Fruit fly (Drosophila melanogaster): ENCODE measurements around the gene mab-21.

mab-21 gene

dm6 chrX:6059135-6059824 is 46.3 kb upstream of the mab-21 start (continued):
- TF ChIP-seq CG12769 (tag; optimal IDR thresholded peaks at IDR 0.05) (no peak), CG14860 (GFP tag; IDR thresholded peaks at IDR 0.05; ENCODE audit: partially characterized antibody) (no peak), Neu2 (GFP tag; optimal IDR thresholded peaks at IDR 0.05; ENCODE audit: borderline replicate concordance) (no peak), ems (GFP tag; optimal IDR thresholded peaks at IDR 0.05) (no peak), MBD-R2 (GFP tag; IDR thresholded peaks at IDR 0.05) (no peak), CG8388 (GFP tag; optimal IDR thresholded peaks at IDR 0.05) (peak; percentile 20), Aef1 (GFP tag; IDR thresholded peaks at IDR 0.05) (peak; percentile 40; the same call in 1 of the 3 replicates), Meics (GFP tag; optimal IDR thresholded peaks at IDR 0.05) (no peak), en (GFP tag; optimal IDR thresholded peaks at IDR 0.05) (no peak), mirr (GFP tag; optimal IDR thresholded peaks at IDR 0.05) (no peak), CG17361 (GFP tag; IDR thresholded peaks at IDR 0.05) (0 out of 3 replicates have a peak, but pooled peaks have one; percentile 16), Rfx (GFP tag; IDR thresholded peaks at IDR 0.05) (no peak), ind (GFP tag; optimal IDR thresholded peaks at IDR 0.05) (peak; percentile 29), Atf6 (GFP tag; IDR thresholded peaks at IDR 0.05) (no peak), Nf-YC (tag; optimal IDR thresholded peaks at IDR 0.05) (no peak), Hey (tag; optimal IDR thresholded peaks at IDR 0.05) (no peak), CG3995 (GFP tag; optimal IDR thresholded peaks at IDR 0.05) (no peak), pnt (GFP tag; optimal IDR thresholded peaks at IDR 0.05) (peak; percentile 15), grau (tag; optimal IDR thresholded peaks at IDR 0.05) (no peak), zfh2 (GFP tag; optimal IDR thresholded peaks at IDR 0.05) (no peak), corto (GFP tag; optimal IDR thresholded peaks at IDR 0.05) (no peak), CG18476 (GFP tag; optimal IDR thresholded peaks at IDR 0.05) (no peak), croc (GFP tag; conservative IDR thresholded peaks at IDR 0.05) (no peak), CG15011 (GFP tag; optimal IDR thresholded peaks at IDR 0.05) (no peak), CG8359 (GFP tag; optimal IDR thresholded peaks at IDR 0.05; ENCODE audit: borderline replicate concordance) (no peak), CG12659 (GFP tag; optimal IDR thresholded peaks at IDR 0.05) (no peak), z (GFP tag; IDR thresholded peaks at IDR 0.05) (no peak), ATbp (GFP tag; optimal IDR thresholded peaks at IDR 0.05) (peak; percentile 49), CG6683 (GFP tag; optimal IDR thresholded peaks at IDR 0.05) (no peak), D (optimal IDR thresholded peaks at IDR 0.05) (no peak), D (GFP tag; optimal IDR thresholded peaks at IDR 0.05) (peak; percentile 20), Med (GFP tag) (peak; percentile 70), CHES-1-like (GFP tag; optimal IDR thresholded peaks at IDR 0.05) (no peak), so (GFP tag; IDR thresholded peaks at IDR 0.05) (0 out of 3 replicates have a peak, but pooled peaks have one; percentile 20), kay (GFP tag; optimal IDR thresholded peaks at IDR 0.05) (no peak), CG4730 (GFP tag; IDR thresholded peaks at IDR 0.05) (no peak), sr (GFP tag; IDR thresholded peaks at IDR 0.05) (no peak), crc (GFP tag; optimal IDR thresholded peaks at IDR 0.05) (no peak), CG8924 (tag; optimal IDR thresholded peaks at IDR 0.05) (no peak), CG2116 (GFP tag; optimal IDR thresholded peaks at IDR 0.05) (no peak), CG6254 (GFP tag; optimal IDR thresholded peaks at IDR 0.05) (no peak), fu2 (GFP tag; optimal IDR thresholded peaks at IDR 0.05) (no peak), NFAT (GFP tag; IDR thresholded peaks at IDR 0.05) (no peak), Camta (GFP tag; optimal IDR thresholded peaks at IDR 0.05) (no peak), CG10267 (tag; optimal IDR thresholded peaks at IDR 0.05) (no peak), ash1 (GFP tag; optimal IDR thresholded peaks at IDR 0.05) (no peak), onecut (GFP tag; IDR thresholded peaks at IDR 0.05) (no peak), unc-4 (GFP tag; IDR thresholded peaks at IDR 0.05; ENCODE audit: partially characterized antibody) (no peak), vfl (GFP tag; optimal IDR thresholded peaks at IDR 0.05) (no peak), CG11723 (GFP tag; optimal IDR thresholded peaks at IDR 0.05) (no peak), zen2 (GFP tag; IDR thresholded peaks at IDR 0.05; ENCODE audit: partially characterized antibody) (no peak)
